Fruit fly (Drosophila melanogaster): ENCODE results near the gene CG5521.

DNA sequence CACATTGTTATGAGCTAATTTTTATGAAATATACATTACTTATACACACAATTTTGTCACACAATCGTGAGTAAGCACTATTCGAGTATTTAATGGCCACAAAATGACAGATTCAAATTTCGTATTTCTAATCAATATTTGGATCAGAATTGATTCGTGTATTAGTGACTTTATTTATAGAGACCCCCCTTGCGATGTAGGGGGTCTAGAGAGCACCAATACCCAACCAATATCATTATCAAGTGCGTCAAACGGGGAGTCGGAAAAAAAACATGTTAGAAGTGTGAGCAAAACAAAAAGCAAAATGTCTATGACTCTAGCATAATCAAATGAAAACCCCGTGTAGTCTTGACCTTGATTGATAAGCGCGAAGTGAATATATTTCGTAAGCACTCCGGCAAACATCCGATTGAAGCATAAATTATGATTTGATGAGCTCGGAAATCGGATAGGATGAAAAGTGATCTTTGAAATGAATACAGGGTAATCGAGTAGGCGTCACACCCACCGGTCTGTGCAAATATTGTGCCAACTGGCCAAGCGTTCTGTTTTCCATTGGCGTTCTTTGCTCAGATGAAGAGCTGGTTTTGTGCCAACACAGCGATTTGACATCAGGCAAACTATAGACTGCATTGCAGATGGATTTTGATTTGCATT, 14.4 kb upstream of the CG5521 start:
- TF ChIP-seq psq (optimal IDR thresholded peaks at IDR 0.05) (no peak), usp (GFP tag; optimal IDR thresholded peaks at IDR 0.05) (no peak)
